Worm (Caenorhabditis elegans) whole organism, early embryonic: Measurements from ENCODE around the gene D2023.4.

Experiments
- aly-1 ChIP-seq: sonication (generic microtip); optimal IDR thresholded peaks from 2 replicates; lab custom pipeline; 2016; ENCODE audit warnings: missing genetic modification characterization, missing compliant biosample characterization
- ama-1 ChIP-seq: fragments of 150-350 bp; optimal IDR thresholded peaks from 2 replicates; lab custom pipeline; 2014
- ceh-36 ChIP-seq: sonication (generic microtip); optimal IDR thresholded peaks from 2 replicates; lab custom pipeline; 2016; ENCODE audit warnings: missing genetic modification characterization, inconsistent platforms, missing compliant biosample characterization
- ets-7 ChIP-seq: sonication (generic microtip); optimal IDR thresholded peaks from 2 replicates; lab custom pipeline; 2016; ENCODE audit warnings: missing genotype, missing genetic modification characterization, missing compliant biosample characterization
- flt-1 ChIP-seq: fragments of 200-800 bp; sonication (Bioruptor generic); IDR thresholded peaks from 2 replicates; pipeline ENCODE4 v1.3.6; 2022; ENCODE audit warnings: missing genetic modification characterization, missing compliant biosample characterization
- hmbx-1 ChIP-seq: sonication (generic microtip); optimal IDR thresholded peaks from 2 replicates; lab custom pipeline; 2016; ENCODE audit warnings: mild to moderate bottlenecking, missing genetic modification characterization, missing compliant biosample characterization
- hmg-4 ChIP-seq: fragments of 200-800 bp; sonication (Bioruptor generic); optimal IDR thresholded peaks from 2 replicates; lab custom pipeline; 2018; ENCODE audit warnings: mild to moderate bottlenecking, missing genetic modification characterization, missing compliant biosample characterization
- pes-1 ChIP-seq: fragments of 200-800 bp; sonication (Bioruptor generic); IDR thresholded peaks from 2 replicates; pipeline ENCODE4 v1.3.6; 2022; ENCODE audit warnings: missing genetic modification reagents, missing genetic modification characterization, missing compliant biosample characterization
- scrt-1 ChIP-seq: fragments of 200-800 bp; sonication (Bioruptor generic); IDR thresholded peaks from 2 replicates; pipeline ENCODE4 v1.3.6; 2022; ENCODE audit warnings: missing genetic modification characterization, missing compliant biosample characterization
- tbx-37 ChIP-seq: fragments of 200-800 bp; sonication (Bioruptor generic); conservative IDR thresholded peaks from 2 replicates; pipeline ENCODE4 v1.3.6; 2022; ENCODE audit warnings: missing genetic modification reagents, missing genetic modification characterization, missing compliant biosample characterization

DNA sequence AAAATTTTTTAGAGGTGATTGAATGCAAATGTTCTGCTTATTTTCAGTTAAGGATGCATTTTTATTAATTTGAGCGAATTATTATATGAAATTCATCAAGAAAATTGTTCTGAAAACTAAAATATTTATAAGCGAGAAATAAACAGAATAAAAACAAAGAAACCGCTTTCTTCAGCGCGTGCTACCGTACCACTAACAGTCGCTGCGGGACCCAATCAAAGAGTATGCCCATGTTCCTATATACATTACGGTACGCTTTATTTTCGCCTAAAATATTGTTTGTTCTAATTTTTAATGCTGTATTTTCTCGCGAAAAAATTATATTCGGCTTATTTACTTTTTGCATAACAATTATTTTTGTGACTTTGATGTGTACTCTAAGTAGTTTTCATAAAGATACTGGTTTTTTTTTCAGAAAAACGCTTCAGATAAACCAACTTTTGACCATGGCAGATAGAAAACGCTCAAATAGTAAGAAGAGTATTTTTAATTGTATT lies 37.8 kb downstream of the D2023.4 start, which contains the start of gene F55A11.8:
- TF ChIP-seq aly-1, result no peak
- no peak for TF ChIP-seq flt-1
- no peak for TF ChIP-seq ets-7
- no peak for TF ChIP-seq tbx-37 (GFP tag; lab: Robert Waterston, UW)
- TF ChIP-seq hmg-4 (GFP tag; lab: Kevin White, UChicago), result no peak
- TF ChIP-seq ama-1 (lab: Kevin White, UChicago), result no peak
- no peak for TF ChIP-seq pes-1 (GFP tag; lab: Robert Waterston, UW)
- TF ChIP-seq ceh-36 (tag; lab: Kevin White, UChicago), result no peak
- no peak for TF ChIP-seq hmbx-1 (tag; lab: Kevin White, UChicago)
- no peak for TF ChIP-seq scrt-1 (GFP tag; lab: Robert Waterston, UW)
